Worm (Caenorhabditis elegans) whole organism, L4 larva: ENCODE measurements around the gene gid-2.

Experiments used
- ZK546.5 ChIP-seq, 2 experiments: sonication (generic microtip); optimal IDR thresholded peaks; 2 replicates each; lab custom pipeline; 2017; ENCODE audit warnings: missing biosample characterization in 2 of 2, missing genetic modification characterization in 2 of 2
- ama-1 ChIP-seq: fragments of 150-350 bp; optimal IDR thresholded peaks from 2 replicates; lab custom pipeline; 2014; ENCODE audit warnings: inconsistent platforms, mixed read lengths
- ceh-62 ChIP-seq: sonication (generic microtip); optimal IDR thresholded peaks from 2 replicates; lab custom pipeline; 2017; ENCODE audit warnings: missing biosample characterization, missing genetic modification characterization
- ces-1 ChIP-seq: fragments of 150-350 bp; sonication (generic microtip); optimal IDR thresholded peaks from 4 replicates; lab custom pipeline; 2014; ENCODE audit warnings: missing biosample characterization, missing genetic modification reagents, missing genetic modification characterization
- dve-1 ChIP-seq: sonication (generic microtip); optimal IDR thresholded peaks from 2 replicates; lab custom pipeline; 2017; ENCODE audit warnings: antibody characterized with exemption, mild to moderate bottlenecking, missing genetic modification characterization, missing compliant biosample characterization; ENCODE audit not compliant: insufficient read depth
- egl-27 ChIP-seq: sonication (generic microtip); optimal IDR thresholded peaks from 3 replicates; lab custom pipeline; 2017; ENCODE audit warnings: missing biosample characterization, missing genetic modification reagents, missing genetic modification characterization
- fkh-10 ChIP-seq: fragments of 150-350 bp; optimal IDR thresholded peaks from 2 replicates; lab custom pipeline; 2014; ENCODE audit warnings: missing biosample characterization, missing genetic modification reagents, missing genetic modification characterization
- hif-1 ChIP-seq, 2 experiments: sonication (generic microtip); optimal IDR thresholded peaks; 2 replicates each; lab custom pipeline; 2016 to 2017; ENCODE audit warnings: missing compliant biosample characterization in 2 of 2, missing genetic modification characterization in 2 of 2, missing genetic modification reagents in 2 of 2, missing genotype in 2 of 2, mild to moderate bottlenecking in 1 of 2
- lin-15B ChIP-seq: fragments of 150-350 bp; sonication (generic microtip); optimal IDR thresholded peaks from 3 replicates; lab custom pipeline; 2014; ENCODE audit warnings: missing biosample characterization, missing genetic modification characterization
- nhr-111 ChIP-seq: fragments of 200-800 bp; sonication (Bioruptor generic); optimal IDR thresholded peaks from 2 replicates; lab custom pipeline; 2018; ENCODE audit warnings: mild to moderate bottlenecking, missing genetic modification characterization, missing compliant biosample characterization
- nhr-25 ChIP-seq: sonication (generic microtip); optimal IDR thresholded peaks from 2 replicates; lab custom pipeline; 2017; ENCODE audit warnings: missing genetic modification characterization, mild to moderate bottlenecking, missing compliant biosample characterization, antibody characterized with exemption, moderate library complexity, borderline replicate concordance; ENCODE audit not compliant: insufficient read depth
- php-3 ChIP-seq: fragments of 200-800 bp; sonication (Bioruptor generic); IDR thresholded peaks from 2 replicates; pipeline ENCODE4 v1.3.6; 2022; ENCODE audit warnings: missing genetic modification reagents, missing genetic modification characterization, missing compliant biosample characterization
- skn-1 ChIP-seq: fragments of 150-350 bp; optimal IDR thresholded peaks from 2 replicates; lab custom pipeline; 2014; ENCODE audit warnings: missing biosample characterization, missing genetic modification characterization

DNA sequence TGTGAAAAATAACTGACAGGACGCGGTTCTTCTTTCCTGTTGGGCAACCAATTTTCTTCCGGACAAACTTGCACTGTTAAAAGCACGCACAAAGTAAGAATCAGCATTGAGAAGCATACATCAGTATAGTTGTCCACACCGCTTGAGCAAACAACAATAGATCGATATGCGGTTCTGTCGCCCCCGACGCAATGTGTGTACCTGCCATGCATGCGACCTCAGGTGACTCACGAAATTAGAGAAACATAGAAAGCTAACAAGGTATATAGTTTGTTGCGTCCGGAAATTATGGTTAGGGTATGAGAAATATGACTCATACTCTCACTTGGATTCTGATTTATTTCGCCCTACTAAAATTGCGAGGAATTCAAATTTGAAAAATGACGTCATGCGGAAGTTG lies 43.9 kb upstream of the gid-2 start, which contains the start of gene K02E10.6:
- TF ChIP-seq nhr-111 (GFP tag; lab: Kevin White, UChicago) (no peak), ama-1 (lab: Kevin White, UChicago) (no peak), fkh-10 (no peak), ZK546.5 (tag; optimal IDR thresholded peaks at IDR 0.05; lab: Kevin White, UChicago) (no peak), lin-15B (tag; lab: Kevin White, UChicago) (no peak), php-3 (GFP tag; lab: Robert Waterston, UW) (no peak), hif-1 (tag; optimal IDR thresholded peaks at IDR 0.05; lab: Kevin White, UChicago) (no peak), nhr-25 (no peak), skn-1 (no peak), ceh-62 (no peak), dve-1 (tag; lab: Kevin White, UChicago) (peak; percentile 29), ces-1 (GFP tag; lab: Kevin White, UChicago) (no peak), egl-27 (tag; lab: Kevin White, UChicago) (no peak)
